Fruit fly (Drosophila melanogaster) whole organism, prepupa: Measurements from ENCODE around the gene h-cup.

ENCODE experiments used
- Blimp-1 ChIP-seq: fragments of 200-800 bp; sonication (Bioruptor generic); optimal IDR thresholded peaks from 3 replicates; lab custom pipeline; 2017; ENCODE audit warnings: missing biosample characterization, missing genetic modification characterization, mild to moderate bottlenecking, moderate library complexity, missing genetic modification reagents
- CG10669 ChIP-seq: fragments of 200-800 bp; sonication (Bioruptor generic); optimal IDR thresholded peaks from 3 replicates; lab custom pipeline; 2018; ENCODE audit warnings: missing biosample characterization, mild to moderate bottlenecking, missing genetic modification characterization, moderate library complexity
- CG15336 ChIP-seq: fragments of 200-800 bp; sonication (Bioruptor generic); IDR thresholded peaks from 2 replicates; pipeline ENCODE4 v1.3.6; 2022; ENCODE audit warnings: missing biosample characterization, missing genetic modification characterization
- CG1621 ChIP-seq: fragments of 200-800 bp; sonication (Bioruptor generic); optimal IDR thresholded peaks from 3 replicates; lab custom pipeline; 2018; ENCODE audit warnings: missing biosample characterization, mild to moderate bottlenecking, missing genetic modification characterization
- CG3032 ChIP-seq: fragments of 200-800 bp; optimal IDR thresholded peaks from 2 replicates; lab custom pipeline; 2019; ENCODE audit warnings: missing biosample characterization, mild to moderate bottlenecking, missing genetic modification characterization, moderate library complexity
- CG31627 ChIP-seq: fragments of 200-800 bp; sonication (Bioruptor generic); optimal IDR thresholded peaks from 3 replicates; lab custom pipeline; 2016; ENCODE audit warnings: missing biosample characterization, missing genetic modification characterization
- CG32006 ChIP-seq: fragments of 200-800 bp; sonication (Bioruptor generic); optimal IDR thresholded peaks from 3 replicates; lab custom pipeline; 2017; ENCODE audit warnings: missing biosample characterization, mild to moderate bottlenecking, missing genetic modification characterization
- CG34406 ChIP-seq: fragments of 200-800 bp; sonication (Bioruptor generic); optimal IDR thresholded peaks from 3 replicates; lab custom pipeline; 2016; ENCODE audit warnings: missing biosample characterization, missing genetic modification characterization
- CG3919 ChIP-seq: fragments of 200-800 bp; sonication (Bioruptor generic); optimal IDR thresholded peaks from 3 replicates; lab custom pipeline; 2016; ENCODE audit warnings: missing biosample characterization, missing genetic modification characterization
- CG4318 ChIP-seq: fragments of 200-800 bp; sonication (Bioruptor generic); optimal IDR thresholded peaks from 3 replicates; lab custom pipeline; 2017; ENCODE audit warnings: missing biosample characterization, mild to moderate bottlenecking, missing genetic modification characterization
- CG6276 ChIP-seq: fragments of 200-800 bp; sonication (Bioruptor generic); optimal IDR thresholded peaks from 2 replicates; lab custom pipeline; 2017; ENCODE audit warnings: missing biosample characterization, mild to moderate bottlenecking, missing genetic modification characterization
- CG6808 ChIP-seq: fragments of 200-800 bp; sonication (Bioruptor generic); optimal IDR thresholded peaks from 3 replicates; lab custom pipeline; 2017; ENCODE audit warnings: missing biosample characterization, missing genetic modification characterization, mild to moderate bottlenecking, moderate library complexity, missing genetic modification reagents
- CG6854 ChIP-seq: fragments of 200-800 bp; sonication (Bioruptor generic); optimal IDR thresholded peaks from 2 replicates; lab custom pipeline; 2017; ENCODE audit warnings: missing biosample characterization, mild to moderate bottlenecking, missing genetic modification characterization
- CG8119 ChIP-seq: fragments of 200-800 bp; sonication (Bioruptor generic); IDR thresholded peaks from 3 replicates; pipeline ENCODE4 v1.3.6; 2022; ENCODE audit warnings: missing biosample characterization, missing genetic modification characterization
- CG8319 ChIP-seq: fragments of 200-800 bp; sonication (Bioruptor generic); optimal IDR thresholded peaks from 3 replicates; lab custom pipeline; 2016; ENCODE audit warnings: missing biosample characterization, missing genetic modification characterization
- CG8632 ChIP-seq: fragments of 200-800 bp; sonication (Bioruptor generic); optimal IDR thresholded peaks from 3 replicates; lab custom pipeline; 2016; ENCODE audit warnings: missing biosample characterization, missing genetic modification characterization
- CG9139 ChIP-seq: fragments of 200-800 bp; sonication (Bioruptor generic); optimal IDR thresholded peaks from 3 replicates; lab custom pipeline; 2017; ENCODE audit warnings: missing biosample characterization, mild to moderate bottlenecking, missing genetic modification characterization
- Eip75B ChIP-seq: fragments of 200-800 bp; sonication (Bioruptor generic); optimal IDR thresholded peaks from 3 replicates; lab custom pipeline; 2016; ENCODE audit warnings: missing biosample characterization, missing genetic modification characterization
- Eip78C ChIP-seq: fragments of 200-800 bp; sonication (Bioruptor generic); peaks from one replicate; lab custom pipeline; 2016; ENCODE audit warnings: missing biosample characterization, missing genetic modification characterization
- Eip93F ChIP-seq: fragments of 200-800 bp; sonication (Bioruptor generic); optimal IDR thresholded peaks from 2 replicates; lab custom pipeline; 2016; ENCODE audit warnings: missing biosample characterization, mild to moderate bottlenecking, missing genetic modification characterization
- Ets96B ChIP-seq: fragments of 200-800 bp; optimal IDR thresholded peaks from 2 replicates; lab custom pipeline; 2019; ENCODE audit warnings: missing biosample characterization, mild to moderate bottlenecking, missing genetic modification characterization, moderate library complexity
- Hr39 ChIP-seq: fragments of 200-800 bp; sonication (Bioruptor generic); optimal IDR thresholded peaks from 2 replicates; lab custom pipeline; 2016; ENCODE audit warnings: missing biosample characterization, missing genetic modification characterization
- Hr4 ChIP-seq: fragments of 200-800 bp; sonication (Bioruptor generic); optimal IDR thresholded peaks from 3 replicates; lab custom pipeline; 2016; ENCODE audit warnings: missing biosample characterization, missing genetic modification characterization
- OdsH ChIP-seq: fragments of 200-800 bp; sonication (Bioruptor generic); optimal IDR thresholded peaks from 3 replicates; lab custom pipeline; 2016; ENCODE audit warnings: missing biosample characterization, missing genetic modification characterization
- Sox102F ChIP-seq: fragments of 200-800 bp; sonication (Bioruptor generic); optimal IDR thresholded peaks from 2 replicates; lab custom pipeline; 2016; ENCODE audit warnings: missing biosample characterization, mild to moderate bottlenecking, missing genetic modification characterization
- achi ChIP-seq: fragments of 200-800 bp; sonication (Bioruptor generic); optimal IDR thresholded peaks from 3 replicates; lab custom pipeline; 2016; ENCODE audit warnings: missing biosample characterization, missing genetic modification characterization
- acj6 ChIP-seq: fragments of 200-800 bp; sonication (Bioruptor generic); optimal IDR thresholded peaks from 3 replicates; lab custom pipeline; 2016; ENCODE audit warnings: missing biosample characterization, missing genetic modification characterization
- cyc ChIP-seq: fragments of 200-800 bp; sonication (Bioruptor generic); optimal IDR thresholded peaks from 3 replicates; lab custom pipeline; 2016; ENCODE audit warnings: missing biosample characterization, missing genetic modification characterization
- dac ChIP-seq: fragments of 200-800 bp; sonication (Bioruptor generic); optimal IDR thresholded peaks from 2 replicates; lab custom pipeline; 2017; ENCODE audit warnings: missing biosample characterization, mild to moderate bottlenecking, missing genetic modification characterization
- dsx ChIP-seq: fragments of 200-800 bp; optimal IDR thresholded peaks from 3 replicates; lab custom pipeline; 2019; ENCODE audit warnings: missing biosample characterization, mild to moderate bottlenecking, missing genetic modification characterization, moderate library complexity; ENCODE audit not compliant: poor library complexity, severe bottlenecking
- esn ChIP-seq: fragments of 200-800 bp; sonication (Bioruptor generic); optimal IDR thresholded peaks from 2 replicates; lab custom pipeline; 2016; ENCODE audit warnings: missing biosample characterization, mild to moderate bottlenecking, missing genetic modification characterization, moderate library complexity
- fd59A ChIP-seq: fragments of 200-800 bp; sonication (Bioruptor generic); optimal IDR thresholded peaks from 2 replicates; lab custom pipeline; 2017; ENCODE audit warnings: missing biosample characterization, mild to moderate bottlenecking, missing genetic modification characterization, missing genetic modification reagents
- fd85E ChIP-seq: fragments of 200-800 bp; sonication (Bioruptor generic); optimal IDR thresholded peaks from 3 replicates; lab custom pipeline; 2016; ENCODE audit warnings: missing biosample characterization, missing genetic modification characterization
- fkh ChIP-seq: fragments of 200-800 bp; sonication (Bioruptor generic); optimal IDR thresholded peaks from 3 replicates; lab custom pipeline; 2017; ENCODE audit warnings: missing biosample characterization, mild to moderate bottlenecking, missing genetic modification characterization, moderate library complexity
- net ChIP-seq: fragments of 200-800 bp; sonication (Bioruptor generic); optimal IDR thresholded peaks from 3 replicates; lab custom pipeline; 2016; ENCODE audit warnings: missing biosample characterization, missing genetic modification characterization
- pdm3 ChIP-seq: fragments of 200-800 bp; sonication (Bioruptor generic); optimal IDR thresholded peaks from 3 replicates; lab custom pipeline; 2016; ENCODE audit warnings: missing biosample characterization, missing genetic modification characterization
- spab ChIP-seq: fragments of 200-800 bp; sonication (Bioruptor generic); optimal IDR thresholded peaks from 2 replicates; lab custom pipeline; 2017; ENCODE audit warnings: missing biosample characterization, mild to moderate bottlenecking, missing genetic modification characterization, missing genetic modification reagents
- ss ChIP-seq, 2 experiments: fragments of 200-800 bp; sonication (Bioruptor generic); optimal IDR thresholded peaks; 2 replicates in 1 of 2; 3 replicates in 1 of 2; lab custom pipeline; 2017 to 2018; ENCODE audit warnings: mild to moderate bottlenecking in 2 of 2, missing biosample characterization in 2 of 2, missing genetic modification characterization in 2 of 2, moderate library complexity in 1 of 2
- svp ChIP-seq: fragments of 200-800 bp; sonication (Bioruptor generic); peaks from one replicate; lab custom pipeline; 2016; ENCODE audit warnings: missing biosample characterization, missing genetic modification characterization
- topi ChIP-seq: fragments of 200-800 bp; sonication (Bioruptor generic); optimal IDR thresholded peaks from 3 replicates; lab custom pipeline; 2016; ENCODE audit warnings: missing biosample characterization, missing genetic modification characterization

h-cup gene

DNA sequence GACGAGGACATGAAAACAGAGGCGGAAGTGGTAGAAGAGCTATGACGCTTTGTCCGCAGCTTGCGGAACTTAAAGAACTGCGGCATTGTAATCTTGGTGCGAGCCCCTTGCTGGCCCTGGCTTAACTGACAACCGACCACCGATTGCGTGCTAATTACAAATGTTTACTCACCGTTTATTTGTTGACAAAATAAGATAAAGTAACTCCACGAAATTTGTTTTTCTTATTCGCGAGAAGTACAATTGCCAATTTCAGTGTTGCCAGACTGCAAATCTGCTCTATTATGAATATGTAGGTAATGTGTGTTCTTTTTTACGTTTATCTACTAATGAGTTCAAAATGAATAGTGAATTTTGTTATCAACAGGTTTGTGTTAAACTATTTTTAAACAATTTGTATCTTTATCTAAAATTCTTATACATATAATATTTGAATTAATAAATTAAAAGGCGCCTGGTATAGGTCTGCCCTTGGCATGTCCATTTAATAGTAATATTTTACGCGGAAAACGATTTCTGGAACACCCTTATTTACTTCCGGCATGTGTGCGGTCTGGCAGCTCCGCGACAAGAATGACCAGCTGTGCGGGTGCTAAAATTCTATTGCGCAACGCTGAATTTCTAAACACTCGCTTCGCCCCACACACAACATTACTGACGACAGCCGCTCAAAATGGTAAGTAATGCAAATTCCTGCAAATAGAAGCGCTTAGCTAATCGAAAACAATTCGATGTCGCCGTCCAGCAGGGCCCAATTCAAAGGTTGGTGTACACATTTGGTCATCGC lies 25.9 kb downstream of the h-cup start, which contains the start of the genes Atg4b and Hibch (continued):
- no peak for TF ChIP-seq ss (GFP tag; optimal IDR thresholded peaks at IDR 0.05; lab: Kevin White, UChicago)
- TF ChIP-seq CG9139 (GFP tag; lab: Kevin White, UChicago): no peak
- TF ChIP-seq Hr39 (GFP tag; lab: Kevin White, UChicago): no peak
- no peak for TF ChIP-seq Eip93F (GFP tag; lab: Kevin White, UChicago)
- TF ChIP-seq CG8119: peak; percentile 63; the same call in 2 of the 3 replicates
- no peak for TF ChIP-seq CG3919 (GFP tag; lab: Kevin White, UChicago)
- no peak for TF ChIP-seq achi (GFP tag; lab: Kevin White, UChicago)
- TF ChIP-seq net (GFP tag; lab: Kevin White, UChicago): no peak
- peak; percentile 72 for TF ChIP-seq dac (GFP tag; lab: Kevin White, UChicago)
- no peak for TF ChIP-seq OdsH (GFP tag; lab: Kevin White, UChicago)
- peak; percentile 97 for TF ChIP-seq fkh (GFP tag; lab: Kevin White, UChicago)
- TF ChIP-seq fd59A (GFP tag; lab: Kevin White, UChicago): peak; percentile 60
- TF ChIP-seq fd85E (GFP tag; lab: Kevin White, UChicago): no peak
- peak; percentile 73 for TF ChIP-seq CG8632 (GFP tag; lab: Kevin White, UChicago)
- no peak for TF ChIP-seq Sox102F (GFP tag; lab: Kevin White, UChicago)
- peak; percentile 62 for TF ChIP-seq topi (GFP tag; lab: Kevin White, UChicago)
- TF ChIP-seq Eip78C (GFP tag; lab: Kevin White, UChicago): peak; percentile 82
- no peak for TF ChIP-seq pdm3
- peak; percentile 100 for TF ChIP-seq CG10669 (GFP tag; lab: Kevin White, UChicago)
- peak; percentile 72 for TF ChIP-seq CG34406
- TF ChIP-seq dsx (GFP tag; lab: Kevin White, UChicago): peak; percentile 9
- TF ChIP-seq CG6854 (GFP tag; lab: Kevin White, UChicago): peak; percentile 80
- TF ChIP-seq cyc (GFP tag; lab: Kevin White, UChicago): peak; percentile 83
- peak; percentile 79 for TF ChIP-seq esn (GFP tag; lab: Kevin White, UChicago)
- TF ChIP-seq, all 60 proteins: peak for 34

dm6 chr3R:15356152-15356551 lies 26.6 kb downstream of the h-cup start:
- TF ChIP-seq Eip75B (GFP tag; lab: Kevin White, UChicago) (no peak), CG8632 (GFP tag; lab: Kevin White, UChicago) (no peak), CG8119 (no peak), Blimp-1 (GFP tag; lab: Kevin White, UChicago) (no peak), OdsH (GFP tag; lab: Kevin White, UChicago) (no peak), CG6808 (GFP tag; lab: Kevin White, UChicago) (no peak)

- TF ChIP-seq topi (GFP tag; lab: Kevin White, UChicago) (no peak), dac (GFP tag; lab: Kevin White, UChicago) (no peak), pdm3 (no peak), CG4318 (GFP tag; lab: Kevin White, UChicago) (no peak), fkh (GFP tag; lab: Kevin White, UChicago) (peak; percentile 93)
Observed at dm6 chr3R:15354019-15354418, 28.7 kb downstream of the h-cup start.

DNA sequence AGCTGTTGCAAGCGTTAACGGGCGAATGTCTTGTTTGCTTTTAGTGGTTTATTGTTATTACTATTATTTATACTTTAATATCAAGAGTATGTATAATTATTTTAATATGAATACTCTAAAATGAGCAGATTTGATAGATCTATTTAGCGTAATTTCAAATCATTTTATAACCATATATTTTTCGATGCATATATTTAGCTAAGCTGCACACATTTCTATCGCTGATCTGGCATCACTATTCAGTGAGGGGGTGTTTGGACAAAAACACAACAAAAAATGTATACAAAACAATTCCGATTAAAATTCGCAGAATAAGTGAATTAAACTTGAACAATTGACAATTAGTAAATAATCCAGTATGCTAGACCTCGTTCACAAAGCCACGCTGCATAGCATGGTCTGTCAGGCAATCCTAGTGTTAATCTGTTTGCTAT lies 31.7 kb downstream of the h-cup start, which contains the start of the genes Trs33 and Tmtc4:
TSS of gene Trs33 (minus strand) at position 3 of the 434 bp plus-strand sequence.
TSS of gene Tmtc4 (plus strand) at position 233 of the 434 bp plus-strand sequence.
- TF ChIP-seq CG8632 (GFP tag; lab: Kevin White, UChicago): no peak
- TF ChIP-seq CG6276: no peak
- no peak for TF ChIP-seq fd85E (GFP tag; lab: Kevin White, UChicago)
- no peak for TF ChIP-seq CG6854 (GFP tag; lab: Kevin White, UChicago)
- TF ChIP-seq Ets96B (tag; lab: Kevin White, UChicago): peak; percentile 35
- no peak for TF ChIP-seq CG6808 (GFP tag; lab: Kevin White, UChicago)
- TF ChIP-seq CG8319 (GFP tag; lab: Kevin White, UChicago): no peak
- TF ChIP-seq CG4318 (GFP tag; lab: Kevin White, UChicago): no peak
- no peak for TF ChIP-seq CG8119
- no peak for TF ChIP-seq CG1621 (tag; lab: Kevin White, UChicago)
- TF ChIP-seq CG32006 (GFP tag; lab: Kevin White, UChicago): no peak
- TF ChIP-seq acj6 (GFP tag; lab: Kevin White, UChicago): no peak
- TF ChIP-seq topi (GFP tag; lab: Kevin White, UChicago): peak; percentile 25
- no peak for TF ChIP-seq CG3919 (GFP tag; lab: Kevin White, UChicago)
- TF ChIP-seq svp (GFP tag; lab: Kevin White, UChicago): no peak
- TF ChIP-seq Sox102F (GFP tag; lab: Kevin White, UChicago): no peak
- TF ChIP-seq pdm3: no peak
- TF ChIP-seq spab (GFP tag; lab: Kevin White, UChicago): no peak
- TF ChIP-seq dac (GFP tag; lab: Kevin White, UChicago): no peak
- TF ChIP-seq OdsH (GFP tag; lab: Kevin White, UChicago): no peak
- peak; percentile 10 for TF ChIP-seq CG31627 (GFP tag; lab: Kevin White, UChicago)
- TF ChIP-seq ss (GFP tag; optimal IDR thresholded peaks at IDR 0.05; lab: Kevin White, UChicago): no peak
- peak; percentile 29; the same call in 1 of the 2 replicates for TF ChIP-seq CG15336 (GFP tag; lab: Robert Waterston, UW)
- peak; percentile 54 for TF ChIP-seq CG3032 (tag; lab: Kevin White, UChicago)
- no peak for TF ChIP-seq Hr4 (GFP tag; lab: Kevin White, UChicago)
- no peak for TF ChIP-seq net (GFP tag; lab: Kevin White, UChicago)
